Worm (Caenorhabditis elegans) whole organism, L4 larva: Measurements from ENCODE around the gene ubc-18.

Source experiments
- D1046.2 ChIP-seq: fragments of 200-800 bp; sonication (Bioruptor generic); IDR thresholded peaks from 2 replicates; pipeline ENCODE4 v1.3.6; 2022; ENCODE audit warnings: missing genetic modification characterization, missing compliant biosample characterization
- duxl-1 ChIP-seq: sonication (generic microtip); optimal IDR thresholded peaks from 2 replicates; lab custom pipeline; 2016; ENCODE audit warnings: mild to moderate bottlenecking, missing genetic modification characterization, moderate library complexity, missing compliant biosample characterization; ENCODE audit not compliant: poor library complexity
- egl-27 ChIP-seq: sonication (generic microtip); optimal IDR thresholded peaks from 3 replicates; lab custom pipeline; 2017; ENCODE audit warnings: missing biosample characterization, missing genetic modification reagents, missing genetic modification characterization
- egl-43 ChIP-seq: fragments of 200-800 bp; sonication (Bioruptor generic); IDR thresholded peaks from 2 replicates; pipeline ENCODE4 v1.3.6; 2022; ENCODE audit warnings: missing genetic modification reagents, missing genetic modification characterization, missing compliant biosample characterization
- lin-13 ChIP-seq: fragments of 150-350 bp; optimal IDR thresholded peaks from 2 replicates; lab custom pipeline; 2014; ENCODE audit warnings: missing biosample characterization, missing genetic modification reagents, missing genetic modification characterization
- lin-15B ChIP-seq: fragments of 150-350 bp; sonication (generic microtip); optimal IDR thresholded peaks from 3 replicates; lab custom pipeline; 2014; ENCODE audit warnings: missing biosample characterization, missing genetic modification characterization
- nhr-28 ChIP-seq: fragments of 150-350 bp; optimal IDR thresholded peaks from 2 replicates; lab custom pipeline; 2014; ENCODE audit warnings: missing biosample characterization, missing genetic modification characterization
- unc-39 ChIP-seq: sonication (generic microtip); optimal IDR thresholded peaks from 2 replicates; lab custom pipeline; 2017; ENCODE audit warnings: missing biosample characterization, missing genetic modification characterization

DNA sequence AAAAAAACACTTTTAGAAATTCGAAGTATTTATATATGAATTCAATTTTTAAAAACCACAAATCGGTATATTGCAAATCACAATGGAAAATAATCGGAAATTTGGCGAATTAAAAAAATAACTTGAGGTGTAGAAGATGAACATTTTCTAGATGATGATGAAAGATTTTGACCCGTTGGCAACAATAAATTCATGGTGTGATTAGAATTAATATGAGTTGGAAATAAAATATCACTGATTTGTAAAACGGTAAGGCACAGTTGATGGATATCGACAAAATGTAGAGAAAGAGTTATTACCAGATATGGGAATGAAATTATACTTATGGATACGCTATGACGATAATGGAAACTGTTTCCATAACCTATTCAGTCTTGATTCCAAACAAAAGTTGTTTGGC, 43.9 kb upstream of the ubc-18 start:
- TF ChIP-seq D1046.2 (no peak), lin-15B (tag; lab: Kevin White, UChicago) (no peak), egl-43 (GFP tag; lab: Robert Waterston, UW) (no peak), lin-13 (GFP tag; lab: Kevin White, UChicago) (no peak), unc-39 (tag; lab: Kevin White, UChicago) (no peak), nhr-28 (no peak), duxl-1 (tag; lab: Kevin White, UChicago) (no peak), egl-27 (no peak)
